Worm (Caenorhabditis elegans) whole organism, L3 larva: ENCODE results near the gene pks-1.

Experiments
- R02D3.7 ChIP-seq: fragments of 150-350 bp; optimal IDR thresholded peaks from 2 replicates; lab custom pipeline; 2014; ENCODE audit warnings: missing biosample characterization, missing genetic modification characterization
- ceh-16 ChIP-seq: sonication (generic microtip); optimal IDR thresholded peaks from 2 replicates; lab custom pipeline; 2017; ENCODE audit warnings: missing biosample characterization, missing genetic modification characterization
- ceh-28 ChIP-seq: fragments of 150-350 bp; optimal IDR thresholded peaks from 2 replicates; lab custom pipeline; 2014; ENCODE audit warnings: missing biosample characterization, missing genetic modification reagents, missing genetic modification characterization
- ceh-82 ChIP-seq: fragments of 150-350 bp; optimal IDR thresholded peaks from 2 replicates; lab custom pipeline; 2014; ENCODE audit warnings: missing biosample characterization, missing genetic modification characterization
- ceh-9 ChIP-seq: sonication (generic microtip); optimal IDR thresholded peaks from 2 replicates; lab custom pipeline; 2018; ENCODE audit warnings: missing biosample characterization, missing genetic modification characterization
- daf-12 ChIP-seq: fragments of 150-350 bp; optimal IDR thresholded peaks from 2 replicates; lab custom pipeline; 2014; ENCODE audit warnings: missing biosample characterization, missing genetic modification reagents, missing genetic modification characterization
- egl-27 ChIP-seq: sonication (generic microtip); optimal IDR thresholded peaks from 4 replicates; lab custom pipeline; 2017; ENCODE audit warnings: missing biosample characterization, missing genetic modification reagents, missing genetic modification characterization
- egl-5 ChIP-seq: fragments of 150-350 bp; optimal IDR thresholded peaks from 2 replicates; lab custom pipeline; 2017; ENCODE audit warnings: missing biosample characterization, missing genetic modification reagents, missing genetic modification characterization, inconsistent platforms
- elt-1 ChIP-seq: fragments of 150-350 bp; optimal IDR thresholded peaks from 2 replicates; lab custom pipeline; 2014; ENCODE audit warnings: missing biosample characterization, missing genetic modification characterization
- elt-2 ChIP-seq: sonication (generic microtip); optimal IDR thresholded peaks from 2 replicates; lab custom pipeline; 2016; ENCODE audit warnings: missing genetic modification reagents, mild to moderate bottlenecking, missing genetic modification characterization, missing compliant biosample characterization
- elt-3 ChIP-seq, 3 experiments: fragments of 150-350 bp in 1 of 3; sonication (generic microtip) in 2 of 3; optimal IDR thresholded peaks; 2 replicates in 2 of 3; 4 replicates in 1 of 3; lab custom pipeline; 2014 to 2017; ENCODE audit warnings: missing biosample characterization in 3 of 3, missing genetic modification characterization in 3 of 3
- fkh-10 ChIP-seq: sonication (generic microtip); optimal IDR thresholded peaks from 2 replicates; lab custom pipeline; 2017; ENCODE audit warnings: missing biosample characterization, missing genetic modification reagents, missing genetic modification characterization
- fkh-2 ChIP-seq: fragments of 150-350 bp; optimal IDR thresholded peaks from 2 replicates; lab custom pipeline; 2014; ENCODE audit warnings: missing biosample characterization, missing genetic modification reagents, missing genetic modification characterization
- fos-1 ChIP-seq: fragments of 150-350 bp; optimal IDR thresholded peaks from 2 replicates; lab custom pipeline; 2014; ENCODE audit warnings: missing biosample characterization, missing genetic modification characterization
- jun-1 ChIP-seq: fragments of 150-350 bp; optimal IDR thresholded peaks from 2 replicates; lab custom pipeline; 2014; ENCODE audit warnings: missing biosample characterization, missing genetic modification reagents, missing genetic modification characterization
- lin-39 ChIP-seq: fragments of 150-350 bp; optimal IDR thresholded peaks from 2 replicates; lab custom pipeline; 2018; ENCODE audit warnings: missing biosample characterization, missing genetic modification reagents, missing genetic modification characterization
- lsy-12 ChIP-seq: sonication (generic microtip); optimal IDR thresholded peaks from 2 replicates; lab custom pipeline; 2016; ENCODE audit warnings: mild to moderate bottlenecking, missing genetic modification characterization, missing compliant biosample characterization
- mdl-1 ChIP-seq: fragments of 150-350 bp; optimal IDR thresholded peaks from 2 replicates; lab custom pipeline; 2014; ENCODE audit warnings: missing biosample characterization, missing genetic modification characterization
- mml-1 ChIP-seq: fragments of 150-350 bp; sonication (generic microtip); optimal IDR thresholded peaks from 3 replicates; lab custom pipeline; 2014; ENCODE audit warnings: missing biosample characterization, missing genetic modification characterization
- nfya-1 ChIP-seq: sonication (generic microtip); optimal IDR thresholded peaks from 2 replicates; lab custom pipeline; 2017; ENCODE audit warnings: missing genetic modification characterization, mild to moderate bottlenecking, missing compliant biosample characterization, antibody characterized with exemption, moderate library complexity; ENCODE audit not compliant: insufficient read depth
- nhr-11 ChIP-seq: fragments of 150-350 bp; optimal IDR thresholded peaks from 2 replicates; lab custom pipeline; 2014; ENCODE audit warnings: missing biosample characterization, missing genetic modification characterization
- nhr-12 ChIP-seq: fragments of 150-350 bp; optimal IDR thresholded peaks from 2 replicates; lab custom pipeline; 2014; ENCODE audit warnings: missing biosample characterization, missing genetic modification characterization
- nhr-23 ChIP-seq: fragments of 150-350 bp; optimal IDR thresholded peaks from 2 replicates; lab custom pipeline; 2014; ENCODE audit warnings: missing biosample characterization, missing genetic modification reagents, missing genetic modification characterization
- nhr-237 ChIP-seq: fragments of 150-350 bp; optimal IDR thresholded peaks from 2 replicates; lab custom pipeline; 2014; ENCODE audit warnings: missing biosample characterization, missing genetic modification characterization
- nhr-25 ChIP-seq: sonication (generic microtip); optimal IDR thresholded peaks from 2 replicates; lab custom pipeline; 2017; ENCODE audit warnings: missing biosample characterization, missing genetic modification characterization
- nhr-28 ChIP-seq: fragments of 150-350 bp; optimal IDR thresholded peaks from 2 replicates; lab custom pipeline; 2014; ENCODE audit warnings: missing biosample characterization, missing genetic modification characterization
- nhr-43 ChIP-seq: sonication (generic microtip); optimal IDR thresholded peaks from 2 replicates; lab custom pipeline; 2016; ENCODE audit warnings: mild to moderate bottlenecking, missing genetic modification characterization, missing compliant biosample characterization; ENCODE audit not compliant: poor library complexity, severe bottlenecking
- nhr-67 ChIP-seq: fragments of 150-350 bp; optimal IDR thresholded peaks from 2 replicates; lab custom pipeline; 2014; ENCODE audit warnings: missing biosample characterization, missing genetic modification characterization
- nhr-77 ChIP-seq: fragments of 150-350 bp; optimal IDR thresholded peaks from 2 replicates; lab custom pipeline; 2014; ENCODE audit warnings: missing biosample characterization, missing genetic modification characterization
- pha-4 ChIP-seq: fragments of 150-350 bp; optimal IDR thresholded peaks from 2 replicates; lab custom pipeline; 2014; ENCODE audit warnings: missing biosample characterization, missing genetic modification reagents, missing genetic modification characterization
- pqm-1 ChIP-seq: fragments of 150-350 bp; optimal IDR thresholded peaks from 2 replicates; lab custom pipeline; 2017; ENCODE audit warnings: missing biosample characterization, missing genetic modification characterization, inconsistent platforms
- sea-2 ChIP-seq: fragments of 150-350 bp; sonication (generic microtip); optimal IDR thresholded peaks from 4 replicates; lab custom pipeline; 2014; ENCODE audit warnings: missing biosample characterization, missing genetic modification reagents, missing genetic modification characterization
- tbx-2 ChIP-seq: sonication (generic microtip); optimal IDR thresholded peaks from 2 replicates; lab custom pipeline; 2016; ENCODE audit warnings: mild to moderate bottlenecking, missing genetic modification characterization, missing compliant biosample characterization
- unc-62 ChIP-seq: fragments of 150-350 bp; sonication (generic microtip); optimal IDR thresholded peaks from 4 replicates; lab custom pipeline; 2014; ENCODE audit warnings: missing biosample characterization, missing genetic modification reagents, missing genetic modification characterization
- zag-1 ChIP-seq: fragments of 150-350 bp; optimal IDR thresholded peaks from 2 replicates; lab custom pipeline; 2014; ENCODE audit warnings: missing biosample characterization, missing genetic modification characterization
- ztf-11 ChIP-seq: fragments of 150-350 bp; optimal IDR thresholded peaks from 2 replicates; lab custom pipeline; 2014; ENCODE audit warnings: missing biosample characterization, missing genetic modification characterization
- ztf-4 ChIP-seq: fragments of 150-350 bp; optimal IDR thresholded peaks from 2 replicates; lab custom pipeline; 2014; ENCODE audit warnings: missing biosample characterization, missing genetic modification characterization

Gene pks-1

DNA sequence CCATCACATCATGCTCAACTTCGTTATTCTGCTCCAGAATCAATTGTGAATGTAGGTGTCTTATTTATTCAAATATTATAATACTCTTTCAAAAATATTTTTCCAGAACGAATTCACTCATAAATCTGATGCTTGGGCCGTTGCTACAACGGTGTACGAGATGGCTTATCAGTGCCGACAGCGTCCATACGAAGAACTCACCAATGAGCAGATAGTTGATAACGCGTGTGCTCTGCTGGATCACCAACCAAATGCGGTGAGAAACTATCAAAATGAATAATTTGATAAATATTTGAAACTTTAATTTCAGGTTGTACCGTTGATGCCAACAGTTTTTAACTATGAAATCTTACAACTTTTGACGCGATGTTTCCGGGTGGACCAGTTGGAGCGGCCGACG, 52.0 kb downstream of the pks-1 start:
- TF ChIP-seq daf-12 (tag; lab: Kevin White, UChicago) = no peak
- no peak for TF ChIP-seq fkh-10
- TF ChIP-seq pqm-1 = peak; percentile 37
- peak; percentile 82 for TF ChIP-seq elt-2
- TF ChIP-seq nhr-23 (tag; lab: Kevin White, UChicago) = no peak

DNA sequence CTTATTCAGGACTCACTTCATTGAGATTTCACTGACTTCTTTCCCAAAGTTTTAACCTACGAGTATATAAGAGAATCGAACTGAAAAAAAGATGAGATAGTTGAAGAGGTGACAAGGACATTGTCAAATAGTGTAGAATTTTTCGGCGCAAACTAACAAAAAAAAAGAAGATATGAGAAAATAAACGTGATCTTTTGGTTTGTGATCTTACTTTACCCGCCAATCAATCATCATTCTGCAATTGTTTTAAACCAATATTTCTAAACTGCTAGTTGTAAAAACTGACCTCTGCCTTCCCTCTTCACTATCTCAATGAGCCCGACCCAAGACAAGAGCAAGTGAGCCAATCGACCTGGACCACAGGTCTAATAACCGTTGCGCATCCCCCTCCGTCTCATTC, 52.5 kb downstream of the pks-1 start:
- no peak for TF ChIP-seq lsy-12 (tag; lab: Kevin White, UChicago)
- no peak for TF ChIP-seq ztf-4 (tag; lab: Kevin White, UChicago)
- TF ChIP-seq tbx-2 (tag; lab: Kevin White, UChicago) = no peak
- TF ChIP-seq unc-62 = no peak
- no peak for TF ChIP-seq ceh-16 (tag; lab: Kevin White, UChicago)
- no peak for TF ChIP-seq nhr-11 (tag; lab: Kevin White, UChicago)
- no peak for TF ChIP-seq elt-2

DNA sequence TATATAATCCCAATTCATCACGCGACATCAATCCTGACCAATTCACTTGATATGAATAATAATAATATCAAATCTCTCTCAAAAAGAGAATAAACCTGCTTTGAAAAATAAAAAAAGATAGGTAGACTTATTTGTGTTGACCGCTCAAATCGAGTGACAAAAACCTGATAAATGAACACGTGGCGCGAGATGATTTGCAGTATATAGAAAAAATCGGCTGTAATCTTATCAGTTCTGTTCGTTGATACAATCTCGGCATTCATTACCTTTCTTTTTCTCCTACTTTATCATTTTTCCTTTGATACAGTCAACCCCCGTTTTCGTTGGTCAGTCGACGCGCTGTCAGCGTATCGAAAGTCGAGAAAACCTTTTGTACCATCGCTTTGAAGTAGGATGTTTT, 53.7 kb downstream of the pks-1 start:
- TF ChIP-seq elt-2 (peak; percentile 96), fkh-2 (tag; lab: Kevin White, UChicago) (no peak), unc-62 (no peak), pqm-1 (peak; percentile 71), ztf-4 (tag; lab: Kevin White, UChicago) (no peak), nhr-43 (peak; percentile 64), nhr-237 (no peak), nfya-1 (tag; lab: Kevin White, UChicago) (peak; percentile 38), jun-1 (tag; lab: Kevin White, UChicago) (peak; percentile 57), ztf-11 (tag; lab: Kevin White, UChicago) (no peak), tbx-2 (tag; lab: Kevin White, UChicago) (no peak), elt-3 (tag; optimal IDR thresholded peaks at IDR 0.05; lab: Kevin White, UChicago) (peak; percentile 26 to 92 (median 91)), elt-1 (tag; lab: Kevin White, UChicago) (no peak), R02D3.7 (tag; lab: Kevin White, UChicago) (peak; percentile 9), fos-1 (no peak), mdl-1 (tag; lab: Kevin White, UChicago) (no peak), sea-2 (GFP tag; lab: Kevin White, UChicago) (no peak), daf-12 (tag; lab: Kevin White, UChicago) (no peak), ceh-82 (tag; lab: Kevin White, UChicago) (no peak)

DNA sequence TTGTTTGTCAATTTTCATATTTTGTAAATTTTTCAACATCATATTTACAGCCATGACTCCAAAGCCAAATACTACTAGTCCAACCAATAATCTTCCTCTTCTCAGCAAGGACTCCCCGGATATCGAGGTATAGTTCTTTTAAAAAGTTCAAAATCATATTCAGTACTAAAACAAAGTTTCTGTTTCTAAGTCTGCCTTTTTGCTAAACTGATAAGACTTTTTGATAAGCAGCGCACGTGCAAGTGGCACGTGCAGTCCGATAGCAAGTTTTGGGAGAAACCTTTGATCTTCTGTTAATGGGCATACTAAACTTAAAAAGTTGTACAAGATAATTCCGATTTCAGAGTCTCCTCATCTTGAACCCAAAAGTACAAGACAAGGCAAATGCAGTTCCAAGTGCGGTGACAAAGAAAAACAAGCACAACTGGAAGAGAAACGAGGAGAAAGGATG, 54.2 kb downstream of the pks-1 start, which contains the start of gene dpyd-1:
TSS of gene dpyd-1 (plus strand) at position 51 of the 451 bp plus-strand sequence.
- TF ChIP-seq elt-2 (peak; percentile 85), ceh-28 (no peak), R02D3.7 (tag; lab: Kevin White, UChicago) (no peak), mdl-1 (tag; lab: Kevin White, UChicago) (peak; percentile 57), nhr-25 (tag; lab: Kevin White, UChicago) (peak; percentile 36), ztf-4 (tag; lab: Kevin White, UChicago) (no peak), nhr-12 (tag; lab: Kevin White, UChicago) (no peak), pqm-1 (peak; percentile 78), mml-1 (tag; lab: Kevin White, UChicago) (peak; percentile 44), unc-62 (no peak), pha-4 (peak; percentile 46), egl-27 (tag; lab: Kevin White, UChicago) (no peak), nhr-77 (no peak), tbx-2 (tag; lab: Kevin White, UChicago) (no peak)

DNA sequence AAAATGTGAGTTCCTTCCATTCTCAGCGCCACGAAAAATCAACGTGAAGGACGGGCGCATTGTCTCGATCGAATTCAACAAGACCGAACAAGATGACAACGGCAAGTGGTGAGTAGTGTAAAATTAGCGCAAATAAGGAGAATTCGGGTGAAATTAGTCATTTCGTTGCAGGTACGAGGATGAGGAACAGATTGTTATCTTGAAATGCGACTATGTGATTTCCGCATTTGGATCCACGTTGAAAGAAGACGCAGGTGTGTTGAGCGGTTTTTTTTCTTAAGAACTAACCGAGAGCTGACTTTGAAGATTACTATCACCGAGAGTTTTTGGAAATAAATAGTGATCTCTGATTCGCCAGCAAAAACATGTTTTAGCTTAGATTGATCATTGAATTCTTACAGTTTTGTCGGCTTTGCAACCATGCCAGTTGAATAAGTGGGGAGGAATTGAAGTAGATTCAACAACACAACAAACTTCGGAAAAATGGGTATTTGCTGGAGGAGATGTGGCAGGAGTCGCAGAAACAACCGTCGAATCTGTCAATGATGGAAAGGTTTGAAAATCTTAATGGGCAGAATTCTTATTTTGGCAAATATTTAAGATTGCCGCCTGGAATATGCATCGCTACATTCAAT, 56.6 kb downstream of the pks-1 start:
- TF ChIP-seq mml-1 (tag; lab: Kevin White, UChicago) (no peak), nhr-43 (no peak), pqm-1 (no peak), nhr-67 (tag; lab: Kevin White, UChicago) (no peak), elt-3 (tag; optimal IDR thresholded peaks at IDR 0.05; lab: Kevin White, UChicago) (no peak), nhr-11 (tag; lab: Kevin White, UChicago) (no peak), ceh-9 (tag; lab: Kevin White, UChicago) (no peak), zag-1 (no peak), fos-1 (no peak), elt-1 (tag; lab: Kevin White, UChicago) (peak; percentile 64), egl-5 (tag; lab: Kevin White, UChicago) (no peak), nhr-25 (tag; lab: Kevin White, UChicago) (peak; percentile 46), lin-39 (tag; lab: Kevin White, UChicago) (no peak), nhr-28 (no peak), jun-1 (tag; lab: Kevin White, UChicago) (no peak), ceh-28 (no peak)
